Worm (Caenorhabditis elegans) whole organism, mixed stage, embryonic: Measurements from ENCODE around the gene T23F2.3.

ENCODE experiments used
- blmp-1 ChIP-seq: fragments of 150-350 bp; optimal IDR thresholded peaks from 2 replicates; lab custom pipeline; 2014; ENCODE audit warnings: missing biosample characterization, missing genetic modification characterization
- ceh-43 ChIP-seq: fragments of 200-800 bp; sonication (Bioruptor generic); optimal IDR thresholded peaks from 2 replicates; lab custom pipeline; 2018; ENCODE audit warnings: mild to moderate bottlenecking, missing genetic modification characterization, moderate library complexity, missing compliant biosample characterization
- ces-1 ChIP-seq: fragments of 150-350 bp; optimal IDR thresholded peaks from 2 replicates; lab custom pipeline; 2014; ENCODE audit warnings: missing biosample characterization, missing genetic modification reagents, missing genetic modification characterization
- drap-1 ChIP-seq: fragments of 200-800 bp; sonication (Bioruptor generic); optimal IDR thresholded peaks from 3 replicates; lab custom pipeline; 2018; ENCODE audit warnings: mild to moderate bottlenecking, missing genetic modification characterization, missing compliant biosample characterization
- elt-1 ChIP-seq: sonication (generic microtip); optimal IDR thresholded peaks from 2 replicates; lab custom pipeline; 2017; ENCODE audit warnings: missing genetic modification characterization, mild to moderate bottlenecking, missing compliant biosample characterization, antibody characterized with exemption, moderate library complexity, borderline replicate concordance; ENCODE audit not compliant: insufficient read depth
- elt-3 ChIP-seq: fragments of 150-350 bp; optimal IDR thresholded peaks from 2 replicates; lab custom pipeline; 2014; ENCODE audit warnings: missing biosample characterization, missing genetic modification characterization
- lsy-2 ChIP-seq: fragments of 150-350 bp; optimal IDR thresholded peaks from 2 replicates; lab custom pipeline; 2014; ENCODE audit warnings: missing biosample characterization, missing genetic modification characterization
- nhr-12 ChIP-seq: fragments of 150-350 bp; optimal IDR thresholded peaks from 2 replicates; lab custom pipeline; 2014; ENCODE audit warnings: missing biosample characterization, missing genetic modification characterization
- nhr-237 ChIP-seq: fragments of 150-350 bp; optimal IDR thresholded peaks from 2 replicates; lab custom pipeline; 2014; ENCODE audit warnings: missing biosample characterization, missing genetic modification characterization
- nhr-28 ChIP-seq: fragments of 150-350 bp; optimal IDR thresholded peaks from 2 replicates; lab custom pipeline; 2014; ENCODE audit warnings: missing biosample characterization, missing genetic modification characterization
- nhr-76 ChIP-seq: sonication (generic microtip); optimal IDR thresholded peaks from 2 replicates; lab custom pipeline; 2017; ENCODE audit warnings: missing biosample characterization, missing genetic modification characterization
- unc-62 ChIP-seq: fragments of 150-350 bp; optimal IDR thresholded peaks from 2 replicates; lab custom pipeline; 2014; ENCODE audit warnings: missing biosample characterization, missing genetic modification reagents, missing genetic modification characterization

DNA sequence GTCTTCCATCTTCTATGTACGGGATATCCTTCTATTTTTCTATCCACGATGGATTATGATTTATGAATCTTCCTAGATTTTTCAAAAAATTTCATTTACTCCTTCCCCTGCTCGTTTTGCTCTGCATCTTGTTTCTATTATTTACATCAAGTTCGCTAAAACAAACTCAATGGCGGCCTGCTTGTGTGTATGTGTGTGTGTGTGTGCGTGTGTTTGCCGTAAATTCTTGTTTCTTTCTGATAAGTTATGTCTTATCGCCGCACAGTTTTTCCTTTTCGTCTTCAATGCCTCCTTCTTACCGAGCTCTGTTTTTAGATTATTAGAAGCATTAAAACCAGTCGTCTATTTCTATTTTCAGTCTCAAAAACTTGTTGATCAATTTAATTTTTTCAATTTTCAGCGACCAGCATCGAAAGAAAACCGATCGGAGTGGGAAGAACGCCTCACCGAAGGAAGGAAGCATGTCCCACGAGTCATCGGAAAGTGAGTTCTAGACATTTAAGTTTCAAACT, 32.8 kb downstream of the T23F2.3 start, which contains the start of gene dlg-1:
- TF ChIP-seq elt-3 (tag; lab: Kevin White, UChicago) (no peak), unc-62 (no peak), blmp-1 (tag; lab: Kevin White, UChicago) (no peak), ces-1 (GFP tag; lab: Kevin White, UChicago) (no peak), ceh-43 (GFP tag; lab: Kevin White, UChicago) (no peak), lsy-2 (tag; lab: Kevin White, UChicago) (no peak), nhr-237 (tag; lab: Kevin White, UChicago) (no peak), nhr-76 (tag; lab: Kevin White, UChicago) (no peak), nhr-28 (tag; lab: Kevin White, UChicago) (no peak), elt-1 (tag; lab: Kevin White, UChicago) (no peak), nhr-12 (tag; lab: Kevin White, UChicago) (no peak), drap-1 (GFP tag; lab: Kevin White, UChicago) (no peak)
